Fruit fly (Drosophila melanogaster) whole organism: ENCODE results near the gene CG6870.

Experiments
- Dll ChIP-seq: fragments of >200 bp; optimal IDR thresholded peaks from 2 replicates; lab custom pipeline; 2017
- pan ChIP-seq: fragments of >200 bp; optimal IDR thresholded peaks from 2 replicates; lab custom pipeline; 2017

DNA sequence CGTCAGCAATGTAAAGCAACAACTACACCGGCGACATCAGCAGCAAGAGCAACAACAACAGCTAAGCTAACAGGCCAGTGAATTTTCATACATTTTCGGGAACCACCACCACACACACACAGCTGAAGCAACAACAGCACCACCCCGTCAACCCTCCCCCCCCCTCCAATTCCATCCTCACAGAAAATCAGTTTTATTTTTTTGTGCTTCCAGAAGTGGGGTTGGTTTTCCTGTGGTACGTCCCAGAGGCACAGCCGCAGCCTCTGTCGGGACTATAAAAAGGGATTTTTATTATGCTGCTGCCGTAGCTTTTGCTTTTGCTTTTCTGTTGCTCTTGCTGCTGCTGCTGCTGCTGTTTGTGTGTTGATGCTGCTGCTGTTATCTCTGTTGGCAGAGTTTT lies 32.8 kb downstream of the CG6870 start:
- no peak for TF ChIP-seq Dll (lab: Kevin White, UChicago)
- TF ChIP-seq pan (lab: Kevin White, UChicago), result no peak
